Fruit fly (Drosophila melanogaster) S2 (cell line): ENCODE data around the gene CG15203.

Experiments
- CG8478 ChIP-seq: fragments of >200 bp; optimal IDR thresholded peaks from 2 replicates; lab custom pipeline; 2018
- CTCF ChIP-seq, 2 experiments: fragments of >200 bp; optimal IDR thresholded peaks; 2 replicates each; lab custom pipeline; 2018

dm6 chrX:11086250-11086649, 19.9 kb downstream of the CG15203 start, which contains the start of gene sev:
- no peak for TF ChIP-seq CG8478 (lab: Kevin White, UChicago)
- no peak for TF ChIP-seq CTCF (optimal IDR thresholded peaks at IDR 0.05; lab: Kevin White, UChicago)
